Fruit fly (Drosophila melanogaster): Measurements from ENCODE around the gene CG18417.

dm6 chr3L:7396055-7396454 is 3.8 kb upstream of the CG18417 start, which contains the start of gene CG32379:
- TF ChIP-seq CG8478 (optimal IDR thresholded peaks at IDR 0.05) (no peak), CTCF (optimal IDR thresholded peaks at IDR 0.05) (no peak)

Data from S2 (cell line).